Fruit fly (Drosophila melanogaster) whole organism, embryonic: ENCODE data around the gene Papss.

Experiments
- BEAF-32 ChIP-seq: fragments of 200-800 bp; sonication (Bioruptor generic); optimal IDR thresholded peaks from 3 replicates; lab custom pipeline; 2017; ENCODE audit warnings: missing biosample characterization, missing genetic modification characterization, mild to moderate bottlenecking, moderate library complexity, missing genetic modification reagents
- Blimp-1 ChIP-seq: fragments of 200-800 bp; sonication (Bioruptor generic); optimal IDR thresholded peaks from 3 replicates; lab custom pipeline; 2018; ENCODE audit warnings: missing biosample characterization, missing genetic modification characterization, mild to moderate bottlenecking, moderate library complexity, missing genetic modification reagents
- BtbVII ChIP-seq: fragments of 200-800 bp; sonication (Bioruptor generic); optimal IDR thresholded peaks from 3 replicates; lab custom pipeline; 2017; ENCODE audit warnings: missing biosample characterization, mild to moderate bottlenecking, missing genetic modification characterization
- CG10543 ChIP-seq: fragments of 200-800 bp; sonication (Bioruptor generic); optimal IDR thresholded peaks from 3 replicates; lab custom pipeline; 2017; ENCODE audit warnings: missing biosample characterization, mild to moderate bottlenecking, missing genetic modification characterization, moderate library complexity
- CG12391 ChIP-seq: fragments of 200-800 bp; sonication (Bioruptor generic); optimal IDR thresholded peaks from 3 replicates; lab custom pipeline; 2018; ENCODE audit warnings: missing biosample characterization, mild to moderate bottlenecking, missing genetic modification characterization, moderate library complexity
- CG13624 ChIP-seq: fragments of 200-800 bp; sonication (Bioruptor generic); optimal IDR thresholded peaks from 2 replicates; lab custom pipeline; 2016; ENCODE audit warnings: missing biosample characterization, missing genetic modification characterization
- CG1647 ChIP-seq: fragments of 200-800 bp; sonication (Bioruptor generic); optimal IDR thresholded peaks from 3 replicates; lab custom pipeline; 2016; ENCODE audit warnings: missing biosample characterization, missing genetic modification characterization
- CG17912 ChIP-seq: fragments of 200-800 bp; sonication (Bioruptor generic); optimal IDR thresholded peaks from 2 replicates; lab custom pipeline; 2018; ENCODE audit warnings: missing biosample characterization, mild to moderate bottlenecking, missing genetic modification characterization
- CG30403 ChIP-seq: fragments of 200-800 bp; sonication (Bioruptor generic); optimal IDR thresholded peaks from 3 replicates; lab custom pipeline; 2016; ENCODE audit warnings: missing biosample characterization, missing genetic modification characterization
- CG3163 ChIP-seq: fragments of 200-800 bp; sonication (Bioruptor generic); optimal IDR thresholded peaks from 3 replicates; lab custom pipeline; 2016; ENCODE audit warnings: missing biosample characterization, missing genetic modification characterization
- CG3281 ChIP-seq: fragments of 200-800 bp; sonication (Bioruptor generic); optimal IDR thresholded peaks from 3 replicates; lab custom pipeline; 2017; ENCODE audit warnings: missing biosample characterization, mild to moderate bottlenecking, missing genetic modification characterization
- CG4328 ChIP-seq: fragments of 200-800 bp; sonication (Bioruptor generic); optimal IDR thresholded peaks from 3 replicates; lab custom pipeline; 2017; ENCODE audit warnings: missing biosample characterization, missing genetic modification reagents, missing genetic modification characterization
- CG4360 ChIP-seq: fragments of 200-800 bp; sonication (Bioruptor generic); IDR thresholded peaks from 2 replicates; pipeline ENCODE4 v1.3.6; 2022; ENCODE audit warnings: missing biosample characterization, missing genetic modification characterization
- CG6683 ChIP-seq: fragments of 200-800 bp; sonication (Bioruptor generic); optimal IDR thresholded peaks from 2 replicates; lab custom pipeline; 2017; ENCODE audit warnings: missing biosample characterization, mild to moderate bottlenecking, missing genetic modification characterization, missing genetic modification reagents
- CG7839 ChIP-seq: fragments of 200-800 bp; sonication (Bioruptor generic); optimal IDR thresholded peaks from 3 replicates; lab custom pipeline; 2018; ENCODE audit warnings: missing biosample characterization, mild to moderate bottlenecking, missing genetic modification characterization, moderate library complexity
- CG8290 ChIP-seq, 3 experiments: fragments of 200-800 bp; sonication (Bioruptor generic); optimal IDR thresholded peaks; 2 replicates each; lab custom pipeline; 2016 to 2019; ENCODE audit warnings: missing biosample characterization in 3 of 3, missing genetic modification characterization in 3 of 3, mild to moderate bottlenecking in 2 of 3, moderate library complexity in 1 of 3
- CG9437 ChIP-seq: fragments of 200-800 bp; sonication (Bioruptor generic); optimal IDR thresholded peaks from 2 replicates; lab custom pipeline; 2018; ENCODE audit warnings: missing biosample characterization, mild to moderate bottlenecking, missing genetic modification characterization
- Dref ChIP-seq: fragments of 200-800 bp; sonication (Bioruptor generic); IDR thresholded peaks from 2 replicates; pipeline ENCODE4 v1.3.6; 2022; ENCODE audit warnings: missing biosample characterization, missing genetic modification characterization
- ERR ChIP-seq: fragments of 200-800 bp; sonication (Bioruptor generic); optimal IDR thresholded peaks from 2 replicates; lab custom pipeline; 2016; ENCODE audit warnings: missing biosample characterization, missing genetic modification characterization
- Fer1 ChIP-seq: fragments of 200-800 bp; sonication (Bioruptor generic); optimal IDR thresholded peaks from 2 replicates; lab custom pipeline; 2017; ENCODE audit warnings: missing biosample characterization, mild to moderate bottlenecking, missing genetic modification characterization
- Gsc ChIP-seq: fragments of 200-800 bp; sonication (Bioruptor generic); IDR thresholded peaks from 2 replicates; pipeline ENCODE4 v1.3.6; 2022; ENCODE audit warnings: missing biosample characterization, missing genetic modification characterization
- HLH4C ChIP-seq: fragments of 200-800 bp; sonication (Bioruptor generic); IDR thresholded peaks from 3 replicates; pipeline ENCODE4 v1.3.6; 2022; ENCODE audit warnings: missing biosample characterization, missing genetic modification characterization; ENCODE audit not compliant: partially characterized antibody
- NC2β ChIP-seq: fragments of 200-800 bp; sonication (Bioruptor generic); optimal IDR thresholded peaks from 2 replicates; lab custom pipeline; 2016; ENCODE audit warnings: missing biosample characterization, missing genetic modification characterization
- NFAT ChIP-seq: fragments of 200-800 bp; sonication (Bioruptor generic); IDR thresholded peaks from 2 replicates; pipeline ENCODE4 v1.3.6; 2022; ENCODE audit warnings: missing biosample characterization, missing genetic modification characterization
- NK7.1 ChIP-seq: fragments of 200-800 bp; sonication (Bioruptor generic); optimal IDR thresholded peaks from 3 replicates; lab custom pipeline; 2016; ENCODE audit warnings: missing biosample characterization, missing genetic modification characterization
- Oli ChIP-seq: fragments of 200-800 bp; sonication (Bioruptor generic); optimal IDR thresholded peaks from 2 replicates; lab custom pipeline; 2018; ENCODE audit warnings: missing biosample characterization, mild to moderate bottlenecking, missing genetic modification characterization, moderate library complexity
- PHDP ChIP-seq: fragments of 200-800 bp; sonication (Bioruptor generic); optimal IDR thresholded peaks from 3 replicates; lab custom pipeline; 2018; ENCODE audit warnings: missing biosample characterization, mild to moderate bottlenecking, missing genetic modification characterization, moderate library complexity
- Usf ChIP-seq: fragments of 200-800 bp; sonication (Bioruptor generic); optimal IDR thresholded peaks from 2 replicates; lab custom pipeline; 2017; ENCODE audit warnings: missing genotype, missing biosample characterization, missing genetic modification characterization
- YL-1 ChIP-seq: fragments of 200-800 bp; sonication (Bioruptor generic); optimal IDR thresholded peaks from 3 replicates; lab custom pipeline; 2017; ENCODE audit warnings: missing biosample characterization, mild to moderate bottlenecking, missing genetic modification characterization
- cato ChIP-seq: fragments of 200-800 bp; sonication (Bioruptor generic); optimal IDR thresholded peaks from 2 replicates; lab custom pipeline; 2016; ENCODE audit warnings: missing biosample characterization, missing genetic modification characterization, borderline replicate concordance
- chinmo ChIP-seq: fragments of 200-800 bp; sonication (Bioruptor generic); IDR thresholded peaks from 4 replicates; pipeline ENCODE4 v1.3.6; 2022; ENCODE audit warnings: missing biosample characterization, missing genetic modification characterization; ENCODE audit not compliant: partially characterized antibody
- chn ChIP-seq: fragments of 200-800 bp; sonication (Bioruptor generic); optimal IDR thresholded peaks from 2 replicates; lab custom pipeline; 2016; ENCODE audit warnings: missing biosample characterization, missing genetic modification characterization
- crp ChIP-seq, 2 experiments: fragments of 200-800 bp; sonication (Bioruptor generic); optimal IDR thresholded peaks; 2 replicates in 1 of 2; 3 replicates in 1 of 2; lab custom pipeline; 2017; ENCODE audit warnings: missing biosample characterization in 2 of 2, missing genetic modification characterization in 2 of 2, mild to moderate bottlenecking in 1 of 2, moderate library complexity in 1 of 2
- cwo ChIP-seq: fragments of 200-800 bp; sonication (Bioruptor generic); optimal IDR thresholded peaks from 3 replicates; lab custom pipeline; 2017; ENCODE audit warnings: missing biosample characterization, missing genetic modification characterization, mild to moderate bottlenecking, moderate library complexity, missing genetic modification reagents
- dpn ChIP-seq, 2 experiments: fragments of 200-800 bp; sonication (Bioruptor generic); optimal IDR thresholded peaks; 3 replicates each; lab custom pipeline; 2016; ENCODE audit warnings: missing biosample characterization in 2 of 2, missing genetic modification characterization in 2 of 2
- eyg ChIP-seq: fragments of 200-800 bp; sonication (Bioruptor generic); optimal IDR thresholded peaks from 3 replicates; lab custom pipeline; 2016; ENCODE audit warnings: missing biosample characterization, missing genetic modification characterization
- lov ChIP-seq, 2 experiments: fragments of 200-800 bp in 1 of 2; fragments of >200 bp in 1 of 2; sonication (Bioruptor generic) in 1 of 2; IDR thresholded peaks in 1 of 2; optimal IDR thresholded peaks in 1 of 2; 2 replicates in 1 of 2; 3 replicates in 1 of 2; pipeline versions ENCODE4 v1.3.6 to Lab custom; 2017 to 2022; ENCODE audit warnings: missing biosample characterization in 1 of 2, missing genetic modification characterization in 1 of 2
- phol ChIP-seq: fragments of 200-800 bp; sonication (Bioruptor generic); optimal IDR thresholded peaks from 3 replicates; lab custom pipeline; 2018; ENCODE audit warnings: missing biosample characterization, mild to moderate bottlenecking, missing genetic modification characterization, moderate library complexity
- pnt ChIP-seq: fragments of 200-800 bp; sonication (Bioruptor generic); optimal IDR thresholded peaks from 3 replicates; lab custom pipeline; 2016; ENCODE audit warnings: missing biosample characterization, missing genetic modification characterization
- pros ChIP-seq: fragments of 200-800 bp; sonication (Bioruptor generic); optimal IDR thresholded peaks from 3 replicates; lab custom pipeline; 2019; ENCODE audit warnings: missing biosample characterization, mild to moderate bottlenecking, missing genetic modification characterization, moderate library complexity
- pum ChIP-seq: fragments of 200-800 bp; sonication (Bioruptor generic); optimal IDR thresholded peaks from 2 replicates; lab custom pipeline; 2016; ENCODE audit warnings: missing biosample characterization, missing genetic modification characterization
- slp2 ChIP-seq: fragments of 200-800 bp; sonication (Bioruptor generic); optimal IDR thresholded peaks from 2 replicates; lab custom pipeline; 2016; ENCODE audit warnings: missing biosample characterization, missing genetic modification characterization
- so ChIP-seq: fragments of 200-800 bp; sonication (Bioruptor generic); IDR thresholded peaks from 3 replicates; pipeline ENCODE4 v1.3.6; 2022; ENCODE audit warnings: missing biosample characterization, missing genetic modification characterization
- vvl ChIP-seq: fragments of 200-800 bp; sonication (Bioruptor generic); IDR thresholded peaks from 2 replicates; pipeline ENCODE4 v1.3.6; 2022; ENCODE audit warnings: missing biosample characterization, missing genetic modification characterization
- wek ChIP-seq: fragments of 200-800 bp; sonication (Bioruptor generic); optimal IDR thresholded peaks from 3 replicates; lab custom pipeline; 2018; ENCODE audit warnings: missing biosample characterization, mild to moderate bottlenecking, missing genetic modification characterization, moderate library complexity
- yki ChIP-seq: fragments of >200 bp; optimal IDR thresholded peaks from 3 replicates; lab custom pipeline; 2018
- zen2 ChIP-seq: fragments of 200-800 bp; sonication (Bioruptor generic); IDR thresholded peaks from 3 replicates; pipeline ENCODE4 v1.3.6; 2022; ENCODE audit warnings: missing biosample characterization, missing genetic modification characterization; ENCODE audit not compliant: partially characterized antibody

The Papss gene

dm6 chr3L:19896892-19897684 is 52.0 kb downstream of the Papss start (continued):
- TF ChIP-seq dpn (GFP tag; optimal IDR thresholded peaks at IDR 0.05; lab: Kevin White, UChicago) (peak in 1 of 2 experiments; percentile 40), lov (optimal IDR thresholded peaks at IDR 0.05; lab: Kevin White, UChicago) (peak; percentile 24), lov (GFP tag; IDR thresholded peaks at IDR 0.05; lab: Robert Waterston, UW) (no peak), pros (no peak), cwo (GFP tag; lab: Kevin White, UChicago) (peak; percentile 22), Fer1 (GFP tag; lab: Kevin White, UChicago) (peak; percentile 30), CG4328 (GFP tag; lab: Kevin White, UChicago) (peak; percentile 11), CG10543 (GFP tag; lab: Kevin White, UChicago) (peak; percentile 62), vvl (GFP tag; lab: Robert Waterston, UW) (0 out of 2 replicates have a peak, but pooled peaks have one; percentile 12), zen2 (GFP tag; lab: Robert Waterston, UW) (peak; percentile 39; the same call in 2 of the 3 replicates), CG1647 (GFP tag; lab: Kevin White, UChicago) (no peak), cato (GFP tag; lab: Kevin White, UChicago) (no peak), Oli (no peak), slp2 (GFP tag; lab: Kevin White, UChicago) (peak; percentile 15), crp (GFP tag; optimal IDR thresholded peaks at IDR 0.05; lab: Kevin White, UChicago) (peak; percentile 58 to 90), Blimp-1 (GFP tag; lab: Kevin White, UChicago) (no peak), CG4360 (GFP tag; lab: Robert Waterston, UW) (peak; percentile 95), CG3281 (GFP tag; lab: Kevin White, UChicago) (peak; percentile 26), CG30403 (GFP tag; lab: Kevin White, UChicago) (peak; percentile 3), chn (GFP tag; lab: Kevin White, UChicago) (peak; percentile 41), CG7839 (tag; lab: Kevin White, UChicago) (no peak), CG17912 (GFP tag; lab: Kevin White, UChicago) (no peak), pum (peak; percentile 14), so (GFP tag; lab: Robert Waterston, UW) (0 out of 3 replicates have a peak, but pooled peaks have one; percentile 9), CG8290 (GFP tag; optimal IDR thresholded peaks at IDR 0.05; lab: Kevin White, UChicago) (peak; percentile 47), CG8290 (tag; optimal IDR thresholded peaks at IDR 0.05; lab: Kevin White, UChicago) (peak in 1 of 2 experiments; percentile 29), phol (tag; lab: Kevin White, UChicago) (peak; percentile 32), NK7.1 (no peak), CG9437 (peak; percentile 99), BtbVII (GFP tag; lab: Kevin White, UChicago) (peak; percentile 10), ERR (GFP tag; lab: Kevin White, UChicago) (peak; percentile 45), PHDP (tag; lab: Kevin White, UChicago) (no peak), NC2β (GFP tag; lab: Kevin White, UChicago) (peak; percentile 24), pnt (GFP tag; lab: Kevin White, UChicago) (peak; percentile 6), CG3163 (peak; percentile 98), YL-1 (GFP tag; lab: Kevin White, UChicago) (peak; percentile 21), yki (peak; percentile 77), wek (GFP tag; lab: Kevin White, UChicago) (peak; percentile 16), Dref (GFP tag; lab: Robert Waterston, UW) (peak; percentile 59), CG13624 (GFP tag; lab: Kevin White, UChicago) (peak; percentile 49), CG12391 (tag; lab: Kevin White, UChicago) (peak; percentile 51), NFAT (GFP tag; lab: Robert Waterston, UW) (peak; percentile 9; the same call in 1 of the 2 replicates), Gsc (GFP tag; lab: Robert Waterston, UW) (no peak), eyg (GFP tag; lab: Kevin White, UChicago) (no peak), BEAF-32 (GFP tag; lab: Kevin White, UChicago) (peak; percentile 48), HLH4C (GFP tag; lab: Robert Waterston, UW) (peak; percentile 41; the same call in 1 of the 3 replicates), CG6683 (GFP tag; lab: Kevin White, UChicago) (no peak), Usf (no peak), chinmo (GFP tag; lab: Robert Waterston, UW) (peak; percentile 74; the same call in 2 of the 4 replicates)
